Fruit fly (Drosophila melanogaster): ENCODE results near the gene CG33725.

The CG33725 gene

dm6 chr3L:12471471-12471978 is 10.9 kb upstream of the CG33725 start, which contains the start of gene CG10616 (continued):
- TF ChIP-seq gcm (GFP tag; optimal IDR thresholded peaks at IDR 0.05) = no peak
- no peak for TF ChIP-seq CG2199 (GFP tag; IDR thresholded peaks at IDR 0.05)
- no peak for TF ChIP-seq H15 (GFP tag; IDR thresholded peaks at IDR 0.05)
- no peak for TF ChIP-seq CG13624 (GFP tag; optimal IDR thresholded peaks at IDR 0.05)
- TF ChIP-seq CG13894 (tag; optimal IDR thresholded peaks at IDR 0.05) = no peak
- no peak for TF ChIP-seq CG4404 (GFP tag; IDR thresholded peaks at IDR 0.05)
- no peak for TF ChIP-seq pita (GFP tag; optimal IDR thresholded peaks at IDR 0.05)
- no peak for TF ChIP-seq CG17186 (GFP tag; optimal IDR thresholded peaks at IDR 0.05)
- TF ChIP-seq slp2 (GFP tag; optimal IDR thresholded peaks at IDR 0.05) = no peak
- TF ChIP-seq Deaf1 (tag; optimal IDR thresholded peaks at IDR 0.05) = no peak
- TF ChIP-seq CG8765 (GFP tag; IDR thresholded peaks at IDR 0.05) = no peak
- no peak for TF ChIP-seq chn (GFP tag; optimal IDR thresholded peaks at IDR 0.05)
- no peak for TF ChIP-seq onecut (GFP tag; IDR thresholded peaks at IDR 0.05)
- TF ChIP-seq CG11398 (GFP tag; optimal IDR thresholded peaks at IDR 0.05) = no peak
- TF ChIP-seq ranshi (GFP tag; IDR thresholded peaks at IDR 0.05) = no peak
- no peak for TF ChIP-seq H2.0 (GFP tag; IDR thresholded peaks at IDR 0.05)
- no peak for TF ChIP-seq CG8089 (GFP tag; optimal IDR thresholded peaks at IDR 0.05)
- TF ChIP-seq MBD-R2 (GFP tag; IDR thresholded peaks at IDR 0.05) = peak; percentile 57
- no peak for TF ChIP-seq fd64A (GFP tag; optimal IDR thresholded peaks at IDR 0.05)
- no peak for TF ChIP-seq grn (GFP tag; optimal IDR thresholded peaks at IDR 0.05)
- peak in 1 of 3 experiments; percentile 61 for TF ChIP-seq Stat92E (GFP tag; optimal IDR thresholded peaks at IDR 0.05)
- TF ChIP-seq CG4854 (GFP tag; optimal IDR thresholded peaks at IDR 0.05) = no peak
- TF ChIP-seq knrl (GFP tag; IDR thresholded peaks at IDR 0.05; ENCODE audit: partially characterized antibody) = peak; percentile 94
- TF ChIP-seq CG6654 (GFP tag; optimal IDR thresholded peaks at IDR 0.05) = no peak
- no peak for TF ChIP-seq gt (GFP tag; IDR thresholded peaks at IDR 0.05)
- no peak for TF ChIP-seq CG18619 (GFP tag; optimal IDR thresholded peaks at IDR 0.05)
- no peak for TF ChIP-seq CG12219 (GFP tag; optimal IDR thresholded peaks at IDR 0.05)
- no peak for TF ChIP-seq cas (GFP tag; IDR thresholded peaks at IDR 0.05)
- TF ChIP-seq her (GFP tag; optimal IDR thresholded peaks at IDR 0.05) = no peak
- no peak for TF ChIP-seq ewg (GFP tag; optimal IDR thresholded peaks at IDR 0.05)
- TF ChIP-seq HHEX (GFP tag; optimal IDR thresholded peaks at IDR 0.05) = no peak
- TF ChIP-seq bowl (GFP tag; IDR thresholded peaks at IDR 0.05) = no peak
- peak; percentile 95 for TF ChIP-seq CG2129 (GFP tag; IDR thresholded peaks at IDR 0.05; ENCODE audit: partially characterized antibody)
- TF ChIP-seq CG32772 (GFP tag; IDR thresholded peaks at IDR 0.05) = no peak
- no peak for TF ChIP-seq Lhr (GFP tag; optimal IDR thresholded peaks at IDR 0.05)
- peak; percentile 79; the same call in 2 of the 3 replicates for TF ChIP-seq mld (GFP tag; IDR thresholded peaks at IDR 0.05; ENCODE audit: partially characterized antibody)
- no peak for TF ChIP-seq Hr78 (GFP tag; optimal IDR thresholded peaks at IDR 0.05)
- TF ChIP-seq sima (GFP tag; optimal IDR thresholded peaks at IDR 0.05) = no peak
- peak; percentile 73 for TF ChIP-seq pzg (GFP tag; optimal IDR thresholded peaks at IDR 0.05)
- no peak for TF ChIP-seq stc (GFP tag; IDR thresholded peaks at IDR 0.05)
- peak; percentile 76 for TF ChIP-seq trem (tag; optimal IDR thresholded peaks at IDR 0.05)
- TF ChIP-seq CG10147 (GFP tag; optimal IDR thresholded peaks at IDR 0.05) = no peak
- TF ChIP-seq CG14860 (GFP tag; IDR thresholded peaks at IDR 0.05; ENCODE audit: partially characterized antibody) = peak; percentile 87
- peak; percentile 94 for TF ChIP-seq CG6791 (GFP tag; IDR thresholded peaks at IDR 0.05; ENCODE audit: partially characterized antibody)
- TF ChIP-seq Trl (optimal IDR thresholded peaks at IDR 0.05) = no peak
- TF ChIP-seq Trl (GFP tag; optimal IDR thresholded peaks at IDR 0.05) = no peak
- no peak for TF ChIP-seq CG11093 (GFP tag; IDR thresholded peaks at IDR 0.05)
- TF ChIP-seq pho (GFP tag; optimal IDR thresholded peaks at IDR 0.05) = no peak
- TF ChIP-seq CG11560 (tag; IDR thresholded peaks at IDR 0.05) = peak; percentile 96
- no peak for TF ChIP-seq CG17328 (GFP tag; IDR thresholded peaks at IDR 0.05)
- TF ChIP-seq p53 (GFP tag; optimal IDR thresholded peaks at IDR 0.05) = no peak
- TF ChIP-seq Drgx (GFP tag; IDR thresholded peaks at IDR 0.05) = no peak
